Worm (Caenorhabditis elegans): ENCODE results near the gene R08A2.7.

R08A2.7 gene

DNA sequence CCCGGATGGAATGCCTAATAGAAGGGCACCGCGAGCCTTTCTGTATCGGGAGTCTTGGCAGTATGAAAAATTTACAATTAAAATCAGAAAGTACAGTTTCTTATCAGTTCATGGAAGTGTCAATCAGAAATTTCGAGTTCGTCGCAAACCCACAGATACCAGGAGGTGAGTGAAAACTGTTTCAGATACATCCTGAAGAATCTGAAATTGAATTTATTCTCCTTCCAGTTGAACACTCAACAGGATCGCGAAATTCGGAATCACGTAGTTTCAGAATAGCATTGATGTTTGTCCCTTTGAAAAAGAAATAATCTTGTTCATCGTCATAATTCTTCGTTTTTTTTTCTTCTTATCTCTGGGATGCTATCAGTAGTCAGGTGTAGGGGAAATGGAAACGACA is 7.0 kb upstream of the R08A2.7 start, which contains the start of gene fbxa-147:
Gene fbxa-147, plus strand, starts transcription at position 386 of the 400 bp plus-strand sequence.
- TF ChIP-seq ceh-13 (GFP tag; optimal IDR thresholded peaks at IDR 0.05) (no peak), tbx-37 (GFP tag; conservative IDR thresholded peaks at IDR 0.05) (no peak), tra-4 (tag; optimal IDR thresholded peaks at IDR 0.05) (no peak), hnd-1 (tag; optimal IDR thresholded peaks at IDR 0.05) (no peak)

DNA sequence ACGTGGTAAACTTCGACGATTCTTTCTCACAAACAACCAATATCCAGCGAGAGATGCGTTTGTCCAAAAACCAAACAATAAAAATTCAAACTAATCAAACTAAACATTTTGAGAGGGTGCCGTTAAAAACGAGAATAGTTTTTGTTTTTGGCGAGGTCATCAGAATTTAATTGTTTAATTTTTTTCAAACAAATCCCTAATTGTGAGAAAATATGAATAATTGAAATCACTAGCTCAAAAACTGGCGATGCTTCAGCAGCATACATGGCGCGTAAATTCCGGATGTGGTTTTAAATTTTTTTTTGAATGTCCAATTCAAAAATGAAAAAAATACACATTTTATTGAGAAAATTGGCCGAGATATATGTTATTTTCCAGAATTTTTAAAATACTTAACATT is 3.6 kb upstream of the R08A2.7 start, which contains the start of gene R08A2.1:
Gene R08A2.1, minus strand, starts transcription at position 101 of the 400 bp plus-strand sequence.
- no peak for TF ChIP-seq pes-1 (GFP tag; IDR thresholded peaks at IDR 0.05)
- TF ChIP-seq flt-1 (GFP tag; IDR thresholded peaks at IDR 0.05) = no peak
- no peak for TF ChIP-seq ceh-13 (GFP tag; optimal IDR thresholded peaks at IDR 0.05)
- no peak for TF ChIP-seq tbx-37 (GFP tag; conservative IDR thresholded peaks at IDR 0.05)
- no peak for TF ChIP-seq aly-1 (tag; optimal IDR thresholded peaks at IDR 0.05)
- TF ChIP-seq hmg-4 (GFP tag; optimal IDR thresholded peaks at IDR 0.05) = no peak
- no peak for TF ChIP-seq ets-7 (tag; optimal IDR thresholded peaks at IDR 0.05)
- no peak for TF ChIP-seq hmbx-1 (tag; optimal IDR thresholded peaks at IDR 0.05)
- no peak for TF ChIP-seq F13C5.2 (tag; optimal IDR thresholded peaks at IDR 0.05)
- TF ChIP-seq ama-1 (optimal IDR thresholded peaks at IDR 0.05) = no peak
- no peak for TF ChIP-seq tra-4 (tag; optimal IDR thresholded peaks at IDR 0.05)
- no peak for TF ChIP-seq B0310.2 (tag; optimal IDR thresholded peaks at IDR 0.05)
- TF ChIP-seq scrt-1 (GFP tag; IDR thresholded peaks at IDR 0.05) = no peak

DNA sequence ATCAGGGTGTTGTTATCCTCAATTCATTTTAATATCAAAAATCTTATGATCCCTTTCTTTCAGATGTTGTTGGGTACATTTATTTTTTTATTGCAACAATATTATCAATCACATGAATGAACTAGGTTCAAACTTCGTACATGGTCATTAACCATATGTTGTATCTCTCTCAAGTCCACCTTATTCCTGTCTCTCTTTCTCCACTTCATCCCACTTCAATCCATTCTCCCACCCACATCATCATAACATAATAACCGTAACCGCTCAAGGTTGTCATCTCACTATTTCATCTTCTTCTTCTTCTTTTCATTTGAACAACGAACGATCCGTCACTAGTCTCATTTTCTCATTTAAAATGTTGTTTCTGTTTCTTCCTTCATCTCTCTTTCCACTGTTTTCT is 2.3 kb downstream of the R08A2.7 start:
- TF ChIP-seq F13C5.2 (tag; optimal IDR thresholded peaks at IDR 0.05) (no peak), tbx-11 (GFP tag; IDR thresholded peaks at IDR 0.05) (no peak)

DNA sequence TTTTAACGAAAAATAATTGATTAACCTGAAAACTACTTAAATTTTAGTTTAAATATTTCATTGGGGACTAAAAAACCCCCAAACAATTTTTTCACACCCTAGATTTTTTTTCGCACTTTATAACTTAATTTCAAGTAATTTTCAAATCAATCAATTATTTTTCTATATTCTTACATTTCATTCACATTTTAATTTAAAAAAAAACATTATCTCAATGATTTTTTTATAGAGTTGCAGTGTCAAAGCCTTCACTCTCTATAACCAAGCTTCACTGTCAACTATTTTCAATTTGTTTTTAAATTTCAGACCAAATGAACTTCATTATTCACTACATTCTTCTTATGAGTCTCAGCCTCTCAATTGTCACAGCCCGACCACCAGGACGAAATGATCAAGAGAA is 3.5 kb downstream of the R08A2.7 start, which contains the start of gene Y50E8A.1:
Gene Y50E8A.1, plus strand, starts transcription at position 301 of the 400 bp plus-strand sequence.
- TF ChIP-seq sea-1 (GFP tag; conservative IDR thresholded peaks at IDR 0.05) (no peak), F13C5.2 (tag; optimal IDR thresholded peaks at IDR 0.05) (no peak), hmg-4 (GFP tag; optimal IDR thresholded peaks at IDR 0.05) (no peak), tbx-11 (GFP tag; IDR thresholded peaks at IDR 0.05) (no peak), scrt-1 (GFP tag; IDR thresholded peaks at IDR 0.05) (no peak), hnd-1 (tag; optimal IDR thresholded peaks at IDR 0.05) (no peak), ets-7 (tag; optimal IDR thresholded peaks at IDR 0.05) (no peak), tra-4 (tag; optimal IDR thresholded peaks at IDR 0.05) (no peak)

DNA sequence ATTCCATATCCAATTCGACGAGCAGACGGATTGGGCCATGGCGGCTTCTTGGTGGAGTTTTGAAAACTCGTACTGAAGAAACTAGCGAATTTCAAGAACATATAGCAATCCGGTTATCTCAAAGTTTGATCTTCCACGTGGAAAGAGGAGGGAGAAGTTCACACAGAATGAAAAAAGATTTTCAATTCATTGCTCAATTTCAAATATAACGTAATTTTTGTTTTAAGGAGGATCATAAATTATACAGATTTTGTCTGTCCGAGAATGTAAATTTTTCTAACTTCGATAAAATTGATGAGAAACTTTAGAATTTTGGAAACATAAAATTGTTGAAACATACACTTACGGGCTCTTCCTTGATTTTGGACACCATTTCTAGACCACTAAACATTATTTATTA is 5.6 kb downstream of the R08A2.7 start, which contains the start of gene Y50E8A.2:
Gene Y50E8A.2, minus strand, starts transcription at position 101 of the 400 bp plus-strand sequence.
- TF ChIP-seq ceh-36 (tag; optimal IDR thresholded peaks at IDR 0.05) (no peak), ceh-13 (GFP tag; optimal IDR thresholded peaks at IDR 0.05) (no peak), tbx-37 (GFP tag; conservative IDR thresholded peaks at IDR 0.05) (no peak), B0310.2 (tag; optimal IDR thresholded peaks at IDR 0.05) (no peak), ets-7 (tag; optimal IDR thresholded peaks at IDR 0.05) (no peak), scrt-1 (GFP tag; IDR thresholded peaks at IDR 0.05) (no peak), tra-4 (tag; optimal IDR thresholded peaks at IDR 0.05) (no peak), pes-1 (GFP tag; IDR thresholded peaks at IDR 0.05) (no peak), hmbx-1 (tag; optimal IDR thresholded peaks at IDR 0.05) (no peak), ama-1 (optimal IDR thresholded peaks at IDR 0.05) (no peak), aly-1 (tag; optimal IDR thresholded peaks at IDR 0.05) (no peak), hnd-1 (tag; optimal IDR thresholded peaks at IDR 0.05) (no peak), hmg-4 (GFP tag; optimal IDR thresholded peaks at IDR 0.05) (no peak), F13C5.2 (tag; optimal IDR thresholded peaks at IDR 0.05) (no peak), tbx-11 (GFP tag; IDR thresholded peaks at IDR 0.05) (no peak), sea-1 (GFP tag; conservative IDR thresholded peaks at IDR 0.05) (no peak), flt-1 (GFP tag; IDR thresholded peaks at IDR 0.05) (no peak)

DNA sequence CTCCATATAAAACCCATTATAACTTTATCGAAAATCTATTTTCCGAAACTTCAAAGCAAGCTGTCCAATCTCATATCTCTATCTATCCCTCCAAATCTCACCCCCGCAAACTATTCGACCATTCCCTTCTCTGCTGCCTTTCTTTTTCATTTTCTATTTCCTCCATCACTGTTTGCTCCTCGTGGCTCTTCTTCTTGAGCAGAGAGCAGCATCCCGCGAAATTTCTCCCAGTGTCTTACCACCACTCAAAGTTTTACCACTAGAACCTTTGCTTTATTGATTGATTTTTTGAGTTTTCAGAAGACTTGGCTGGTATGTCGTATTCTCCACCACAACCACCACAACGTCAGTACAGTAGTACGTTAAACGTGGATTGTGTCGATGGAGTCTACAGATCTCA is 6.2 kb downstream of the R08A2.7 start, which contains the start of gene oig-3:
Gene oig-3, plus strand, starts transcription at position 301 of the 400 bp plus-strand sequence.
- TF ChIP-seq hmg-4 (GFP tag; optimal IDR thresholded peaks at IDR 0.05) = no peak
- TF ChIP-seq tra-4 (tag; optimal IDR thresholded peaks at IDR 0.05) = no peak
- TF ChIP-seq scrt-1 (GFP tag; IDR thresholded peaks at IDR 0.05) = no peak
- TF ChIP-seq flt-1 (GFP tag; IDR thresholded peaks at IDR 0.05) = no peak
- TF ChIP-seq tbx-11 (GFP tag; IDR thresholded peaks at IDR 0.05) = no peak
- TF ChIP-seq pes-1 (GFP tag; IDR thresholded peaks at IDR 0.05) = no peak
- TF ChIP-seq hnd-1 (tag; optimal IDR thresholded peaks at IDR 0.05) = no peak
- no peak for TF ChIP-seq B0310.2 (tag; optimal IDR thresholded peaks at IDR 0.05)
- no peak for TF ChIP-seq ceh-13 (GFP tag; optimal IDR thresholded peaks at IDR 0.05)
- TF ChIP-seq aly-1 (tag; optimal IDR thresholded peaks at IDR 0.05) = no peak
- TF ChIP-seq tbx-37 (GFP tag; conservative IDR thresholded peaks at IDR 0.05) = no peak
- TF ChIP-seq F13C5.2 (tag; optimal IDR thresholded peaks at IDR 0.05) = no peak
- no peak for TF ChIP-seq hmbx-1 (tag; optimal IDR thresholded peaks at IDR 0.05)
- no peak for TF ChIP-seq ets-7 (tag; optimal IDR thresholded peaks at IDR 0.05)
- TF ChIP-seq ceh-36 (tag; optimal IDR thresholded peaks at IDR 0.05) = no peak
- no peak for TF ChIP-seq ama-1 (optimal IDR thresholded peaks at IDR 0.05)
- no peak for TF ChIP-seq sea-1 (GFP tag; conservative IDR thresholded peaks at IDR 0.05)

DNA sequence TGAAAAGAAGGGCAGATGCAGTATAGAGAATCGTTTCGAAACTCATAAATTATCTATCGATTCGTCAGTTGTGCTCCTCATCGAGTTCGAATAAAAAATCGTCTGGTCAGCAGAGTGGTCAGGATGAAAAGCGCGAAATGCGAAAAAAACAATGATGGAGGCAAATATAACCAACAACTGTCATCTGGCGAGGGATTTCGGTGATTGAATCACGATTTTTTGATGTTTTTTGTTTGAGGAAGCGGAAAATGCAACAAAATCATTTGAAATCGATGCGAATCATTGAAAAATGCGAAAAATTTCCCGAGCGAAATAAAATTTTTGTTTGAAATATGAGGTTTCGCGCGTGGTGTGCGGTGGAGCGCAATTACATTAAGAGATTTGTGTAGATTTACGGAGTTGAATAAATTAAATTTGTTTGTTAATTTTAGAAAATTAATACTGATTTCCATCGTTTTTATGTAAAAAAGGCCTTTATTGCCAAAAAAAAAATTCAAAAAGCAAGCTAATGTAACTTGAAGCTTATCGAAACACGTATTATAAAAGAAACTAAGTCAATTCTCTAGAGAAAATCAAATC is 11.2 kb downstream of the R08A2.7 start, which contains the start of gene unc-61:
Gene unc-61, minus strand, starts transcription at position 51 of the 579 bp plus-strand sequence.
- TF ChIP-seq ets-7 (tag; optimal IDR thresholded peaks at IDR 0.05) = no peak
- no peak for TF ChIP-seq hmbx-1 (tag; optimal IDR thresholded peaks at IDR 0.05)
- TF ChIP-seq sea-1 (GFP tag; conservative IDR thresholded peaks at IDR 0.05) = no peak
- TF ChIP-seq scrt-1 (GFP tag; IDR thresholded peaks at IDR 0.05) = no peak
- no peak for TF ChIP-seq pes-1 (GFP tag; IDR thresholded peaks at IDR 0.05)
- TF ChIP-seq aly-1 (tag; optimal IDR thresholded peaks at IDR 0.05) = no peak
- TF ChIP-seq ceh-36 (tag; optimal IDR thresholded peaks at IDR 0.05) = no peak
- no peak for TF ChIP-seq ama-1 (optimal IDR thresholded peaks at IDR 0.05)

DNA sequence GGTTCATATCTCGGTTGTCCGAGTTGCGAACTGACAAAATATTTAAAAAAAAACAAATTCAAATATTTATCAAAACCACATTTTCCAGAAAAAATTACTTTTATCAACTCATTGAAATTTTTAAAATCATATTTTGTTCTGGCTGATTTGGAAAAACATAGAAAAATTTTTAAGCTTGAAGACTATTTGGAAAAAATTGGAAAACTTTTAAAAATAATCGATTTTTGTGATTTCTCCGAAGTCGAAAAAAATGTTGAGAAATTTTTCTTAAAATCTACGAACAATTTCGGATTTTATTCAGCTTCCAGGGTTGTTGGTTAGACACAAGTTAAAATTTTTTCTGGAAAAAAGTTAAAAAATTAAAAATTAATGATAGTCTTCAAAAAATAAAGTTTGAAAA is 13.7 kb downstream of the R08A2.7 start, which contains the start of gene Y50E8A.5:
Gene Y50E8A.5, minus strand, starts transcription at position 101 of the 400 bp plus-strand sequence.
- no peak for TF ChIP-seq tbx-11 (GFP tag; IDR thresholded peaks at IDR 0.05)
- TF ChIP-seq ceh-13 (GFP tag; optimal IDR thresholded peaks at IDR 0.05) = no peak
- no peak for TF ChIP-seq hnd-1 (tag; optimal IDR thresholded peaks at IDR 0.05)
- TF ChIP-seq pes-1 (GFP tag; IDR thresholded peaks at IDR 0.05) = no peak
- no peak for TF ChIP-seq flt-1 (GFP tag; IDR thresholded peaks at IDR 0.05)
- TF ChIP-seq sea-1 (GFP tag; conservative IDR thresholded peaks at IDR 0.05) = no peak
- TF ChIP-seq hmbx-1 (tag; optimal IDR thresholded peaks at IDR 0.05) = no peak
- no peak for TF ChIP-seq tra-4 (tag; optimal IDR thresholded peaks at IDR 0.05)
- no peak for TF ChIP-seq ceh-36 (tag; optimal IDR thresholded peaks at IDR 0.05)
- TF ChIP-seq aly-1 (tag; optimal IDR thresholded peaks at IDR 0.05) = no peak
- TF ChIP-seq ets-7 (tag; optimal IDR thresholded peaks at IDR 0.05) = no peak
- TF ChIP-seq tbx-37 (GFP tag; conservative IDR thresholded peaks at IDR 0.05) = no peak
- no peak for TF ChIP-seq ama-1 (optimal IDR thresholded peaks at IDR 0.05)
- TF ChIP-seq B0310.2 (tag; optimal IDR thresholded peaks at IDR 0.05) = no peak
- no peak for TF ChIP-seq F13C5.2 (tag; optimal IDR thresholded peaks at IDR 0.05)
- no peak for TF ChIP-seq hmg-4 (GFP tag; optimal IDR thresholded peaks at IDR 0.05)
- no peak for TF ChIP-seq scrt-1 (GFP tag; IDR thresholded peaks at IDR 0.05)

Data from whole organism, early embryonic.